Worm (Caenorhabditis elegans): ENCODE data around the gene Y54E2A.7.

Y54E2A.7 gene

ce11 chrII:14816086-14816485 is 43.3 kb upstream of the Y54E2A.7 start:
- TF ChIP-seq lin-15B (tag; optimal IDR thresholded peaks at IDR 0.05) (no peak), ztf-4 (tag; optimal IDR thresholded peaks at IDR 0.05) (no peak), nhr-25 (tag; optimal IDR thresholded peaks at IDR 0.05) (peak; percentile 25)

DNA sequence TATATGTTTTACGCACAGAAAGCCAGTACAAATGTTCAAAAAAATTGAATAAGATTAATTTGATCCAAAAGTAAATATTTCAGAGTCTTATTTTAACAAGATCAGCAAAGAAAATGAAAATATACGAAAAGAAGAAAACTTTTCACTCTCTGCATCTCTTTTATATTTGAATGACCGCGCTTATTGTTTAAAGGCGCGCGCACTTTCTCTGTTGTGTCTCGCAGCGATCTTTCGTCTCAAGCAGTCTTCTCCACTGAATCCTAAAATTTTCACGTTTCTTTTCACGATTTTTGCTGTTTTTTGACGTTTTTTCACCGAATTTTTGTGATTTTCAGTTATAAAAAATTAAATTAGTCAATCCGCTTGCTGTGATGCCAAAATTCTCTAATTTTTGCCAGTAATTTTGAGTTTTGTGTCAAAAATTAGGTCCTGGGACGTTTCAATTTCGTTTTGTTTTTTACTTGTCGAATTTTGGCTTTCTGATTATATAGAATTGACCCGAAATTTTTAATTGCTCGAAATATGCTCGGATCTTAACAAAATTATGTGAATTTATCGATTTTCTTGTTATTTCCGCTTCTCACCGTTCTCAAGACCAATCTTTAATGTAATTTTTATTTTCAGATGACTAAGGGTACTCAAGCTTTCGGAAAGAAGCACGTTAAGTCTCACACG is 42.2 kb upstream of the Y54E2A.7 start, which contains the start of gene W01D2.1:
TSS of gene W01D2.1 (plus strand) at position 625 of the 675 bp plus-strand sequence.
- TF ChIP-seq ama-1 (optimal IDR thresholded peaks at IDR 0.05) (no peak), ceh-82 (tag; optimal IDR thresholded peaks at IDR 0.05) (no peak), elt-1 (tag; optimal IDR thresholded peaks at IDR 0.05) (no peak), nfya-1 (tag; optimal IDR thresholded peaks at IDR 0.05; ENCODE audit: insufficient read depth) (peak; percentile 83), fos-1 (tag; optimal IDR thresholded peaks at IDR 0.05) (no peak), R02D3.7 (tag; optimal IDR thresholded peaks at IDR 0.05) (peak; percentile 26), zag-1 (tag; optimal IDR thresholded peaks at IDR 0.05) (no peak), lsy-12 (tag; optimal IDR thresholded peaks at IDR 0.05) (no peak), elt-2 (tag; optimal IDR thresholded peaks at IDR 0.05) (peak; percentile 2), ceh-28 (tag; optimal IDR thresholded peaks at IDR 0.05) (no peak), nhr-25 (tag; optimal IDR thresholded peaks at IDR 0.05) (peak; percentile 67), egl-5 (tag; optimal IDR thresholded peaks at IDR 0.05) (peak; percentile 41), aly-2 (tag; optimal IDR thresholded peaks at IDR 0.05) (no peak), nhr-23 (tag; optimal IDR thresholded peaks at IDR 0.05) (peak; percentile 72), ceh-16 (tag; optimal IDR thresholded peaks at IDR 0.05) (no peak), ztf-11 (tag; optimal IDR thresholded peaks at IDR 0.05) (no peak), ztf-4 (tag; optimal IDR thresholded peaks at IDR 0.05) (no peak), elt-3 (tag; optimal IDR thresholded peaks at IDR 0.05) (no peak), nhr-43 (tag; optimal IDR thresholded peaks at IDR 0.05; ENCODE audit: poor library complexity, severe bottlenecking) (no peak), eor-1 (tag; optimal IDR thresholded peaks at IDR 0.05) (no peak), nhr-11 (tag; optimal IDR thresholded peaks at IDR 0.05) (no peak), jun-1 (tag; optimal IDR thresholded peaks at IDR 0.05) (no peak), skn-1 (tag; optimal IDR thresholded peaks at IDR 0.05) (peak; percentile 50), unc-39 (tag; optimal IDR thresholded peaks at IDR 0.05) (no peak), lin-39 (tag; optimal IDR thresholded peaks at IDR 0.05) (peak; percentile 63), fkh-2 (tag; optimal IDR thresholded peaks at IDR 0.05) (no peak), fkh-10 (GFP tag; optimal IDR thresholded peaks at IDR 0.05) (no peak), nhr-12 (tag; optimal IDR thresholded peaks at IDR 0.05) (no peak), nhr-77 (tag; optimal IDR thresholded peaks at IDR 0.05) (no peak), nhr-67 (tag; optimal IDR thresholded peaks at IDR 0.05) (no peak), daf-12 (tag; optimal IDR thresholded peaks at IDR 0.05) (no peak), lin-15B (tag; optimal IDR thresholded peaks at IDR 0.05) (peak; percentile 83), mdl-1 (tag; optimal IDR thresholded peaks at IDR 0.05) (no peak), nhr-237 (tag; optimal IDR thresholded peaks at IDR 0.05) (no peak), egl-27 (tag; optimal IDR thresholded peaks at IDR 0.05) (no peak), tbx-2 (tag; optimal IDR thresholded peaks at IDR 0.05) (no peak), mml-1 (tag; optimal IDR thresholded peaks at IDR 0.05) (no peak), sea-2 (GFP tag; optimal IDR thresholded peaks at IDR 0.05) (no peak), unc-62 (GFP tag; optimal IDR thresholded peaks at IDR 0.05) (no peak), snpc-4 (tag; optimal IDR thresholded peaks at IDR 0.05) (peak; percentile 43), ceh-9 (tag; optimal IDR thresholded peaks at IDR 0.05) (no peak), nhr-76 (tag; optimal IDR thresholded peaks at IDR 0.05) (no peak), pqm-1 (tag; optimal IDR thresholded peaks at IDR 0.05) (peak; percentile 42), nhr-28 (tag; optimal IDR thresholded peaks at IDR 0.05) (no peak), pha-4 (tag; optimal IDR thresholded peaks at IDR 0.05) (peak; percentile 80), ZK546.5 (tag; optimal IDR thresholded peaks at IDR 0.05) (no peak), hmg-11 (tag; optimal IDR thresholded peaks at IDR 0.05) (peak; percentile 40)
